Worm (Caenorhabditis elegans) whole organism, young adult: ENCODE results near the gene F53F8.7.

Source experiments
- F23B12.7 ChIP-seq: sonication (generic microtip); optimal IDR thresholded peaks from 2 replicates; lab custom pipeline; 2017; ENCODE audit warnings: missing genetic modification characterization, mild to moderate bottlenecking, missing compliant biosample characterization, antibody characterized with exemption, moderate library complexity; ENCODE audit not compliant: insufficient read depth
- F57A8.1 ChIP-seq: fragments of 200-800 bp; sonication (Bioruptor generic); optimal IDR thresholded peaks from 2 replicates; lab custom pipeline; 2018; ENCODE audit warnings: mild to moderate bottlenecking, missing genetic modification characterization, moderate library complexity, missing compliant biosample characterization
- K11D2.4 ChIP-seq: fragments of 200-800 bp; sonication (Bioruptor generic); IDR thresholded peaks from 2 replicates; pipeline ENCODE4 v1.3.6; 2022; ENCODE audit warnings: missing genetic modification reagents, missing genetic modification characterization, missing compliant biosample characterization
- K12H6.12 ChIP-seq: fragments of 200-800 bp; sonication (Bioruptor generic); optimal IDR thresholded peaks from 2 replicates; lab custom pipeline; 2018; ENCODE audit warnings: mild to moderate bottlenecking, missing genetic modification characterization, missing compliant biosample characterization
- T07F8.4 ChIP-seq: sonication (generic microtip); optimal IDR thresholded peaks from 2 replicates; lab custom pipeline; 2016; ENCODE audit warnings: mild to moderate bottlenecking, missing genetic modification characterization, moderate library complexity, missing compliant biosample characterization
- Y53G8AR.9 ChIP-seq: fragments of 200-800 bp; sonication (Bioruptor generic); conservative IDR thresholded peaks from 2 replicates; pipeline ENCODE4 v1.3.6; 2022; ENCODE audit warnings: missing genetic modification reagents, missing genetic modification characterization, missing compliant biosample characterization
- Y79H2A.3 ChIP-seq: fragments of 200-800 bp; sonication (Bioruptor generic); conservative IDR thresholded peaks from 2 replicates; pipeline ENCODE4 v1.3.6; 2022; ENCODE audit warnings: missing genetic modification reagents, missing genetic modification characterization, missing compliant biosample characterization
- akir-1 ChIP-seq: fragments of 200-800 bp; sonication (Bioruptor generic); optimal IDR thresholded peaks from 2 replicates; lab custom pipeline; 2018; ENCODE audit warnings: mild to moderate bottlenecking, missing genetic modification characterization, moderate library complexity, missing compliant biosample characterization
- ama-1 ChIP-seq, 3 experiments: fragments of 150-350 bp in 1 of 3; sonication (generic microtip) in 2 of 3; optimal IDR thresholded peaks; 2 replicates each; lab custom pipeline; 2014 to 2018; ENCODE audit warnings: missing biosample characterization in 2 of 3, missing genetic modification characterization in 2 of 3, missing genetic modification reagents in 2 of 3
- aptf-2 ChIP-seq: fragments of 200-800 bp; sonication (Bioruptor generic); conservative IDR thresholded peaks from 2 replicates; pipeline ENCODE4 v1.3.6; 2022; ENCODE audit warnings: missing genetic modification reagents, missing genetic modification characterization, missing compliant biosample characterization
- attf-3 ChIP-seq: fragments of 200-800 bp; sonication (Bioruptor generic); conservative IDR thresholded peaks from 2 replicates; pipeline ENCODE4 v1.3.6; 2022; ENCODE audit warnings: missing genetic modification reagents, missing genetic modification characterization, missing compliant biosample characterization
- attf-6 ChIP-seq: fragments of 200-800 bp; sonication (Bioruptor generic); IDR thresholded peaks from 2 replicates; pipeline ENCODE4 v1.3.6; 2022; ENCODE audit warnings: missing genetic modification reagents, missing genetic modification characterization, missing compliant biosample characterization
- bed-1 ChIP-seq: fragments of 200-800 bp; sonication (Bioruptor generic); IDR thresholded peaks from 2 replicates; pipeline ENCODE4 v1.3.6; 2022; ENCODE audit warnings: missing genetic modification reagents, missing genetic modification characterization, missing compliant biosample characterization
- ccch-3 ChIP-seq: fragments of 200-800 bp; sonication (Bioruptor generic); optimal IDR thresholded peaks from 2 replicates; lab custom pipeline; 2018; ENCODE audit warnings: mild to moderate bottlenecking, missing genetic modification characterization, missing compliant biosample characterization
- ceh-79 ChIP-seq: sonication (generic microtip); optimal IDR thresholded peaks from 2 replicates; lab custom pipeline; 2017; ENCODE audit warnings: mild to moderate bottlenecking, missing genetic modification characterization, missing compliant biosample characterization
- chd-7 ChIP-seq: sonication (generic microtip); optimal IDR thresholded peaks from 2 replicates; lab custom pipeline; 2016; ENCODE audit warnings: mild to moderate bottlenecking, missing genetic modification characterization, moderate library complexity, missing compliant biosample characterization
- dpff-1 ChIP-seq: sonication (generic microtip); optimal IDR thresholded peaks from 2 replicates; lab custom pipeline; 2017; ENCODE audit warnings: mild to moderate bottlenecking, missing genetic modification characterization, missing compliant biosample characterization
- dpl-1 ChIP-seq: fragments of 150-350 bp; optimal IDR thresholded peaks from 2 replicates; lab custom pipeline; 2014; ENCODE audit warnings: missing biosample characterization, missing genetic modification reagents, missing genetic modification characterization
- ets-4 ChIP-seq: fragments of 200-800 bp; sonication (Bioruptor generic); optimal IDR thresholded peaks from 2 replicates; lab custom pipeline; 2018; ENCODE audit warnings: mild to moderate bottlenecking, missing genetic modification characterization, missing compliant biosample characterization
- hlh-26 ChIP-seq: fragments of 200-800 bp; sonication (Bioruptor generic); conservative IDR thresholded peaks from 2 replicates; pipeline ENCODE4 v1.3.6; 2022; ENCODE audit warnings: missing genetic modification reagents, missing genetic modification characterization, missing compliant biosample characterization
- hmg-1.2 ChIP-seq: fragments of 200-800 bp; sonication (Bioruptor generic); IDR thresholded peaks from 2 replicates; pipeline ENCODE4 v1.3.6; 2022; ENCODE audit warnings: missing genetic modification reagents, missing genetic modification characterization, missing compliant biosample characterization
- lag-1 ChIP-seq: fragments of 200-800 bp; sonication (Bioruptor generic); IDR thresholded peaks from 2 replicates; pipeline ENCODE4 v1.3.6; 2022; ENCODE audit warnings: missing genetic modification reagents, missing genetic modification characterization, missing compliant biosample characterization
- let-526 ChIP-seq: fragments of 200-800 bp; sonication (Bioruptor generic); IDR thresholded peaks from 2 replicates; pipeline ENCODE4 v1.3.6; 2022; ENCODE audit warnings: missing genetic modification reagents, missing genetic modification characterization, missing compliant biosample characterization
- lin-26 ChIP-seq: fragments of 200-800 bp; sonication (Bioruptor generic); IDR thresholded peaks from 2 replicates; pipeline ENCODE4 v1.3.6; 2022; ENCODE audit warnings: missing genetic modification reagents, missing genetic modification characterization, missing compliant biosample characterization
- lir-1 ChIP-seq: fragments of 200-800 bp; sonication (Bioruptor generic); conservative IDR thresholded peaks from 2 replicates; pipeline ENCODE4 v1.3.6; 2022; ENCODE audit warnings: missing genetic modification reagents, missing genetic modification characterization, missing compliant biosample characterization
- lsy-27 ChIP-seq: sonication (generic microtip); optimal IDR thresholded peaks from 2 replicates; lab custom pipeline; 2017; ENCODE audit warnings: missing genetic modification characterization, mild to moderate bottlenecking, missing compliant biosample characterization, antibody characterized with exemption, missing genotype, borderline replicate concordance; ENCODE audit not compliant: insufficient read depth
- madf-3 ChIP-seq: fragments of 200-800 bp; sonication (Bioruptor generic); IDR thresholded peaks from 2 replicates; pipeline ENCODE4 v1.3.6; 2022; ENCODE audit warnings: missing genetic modification reagents, missing genetic modification characterization, missing compliant biosample characterization
- madf-6 ChIP-seq: fragments of 200-800 bp; sonication (Bioruptor generic); IDR thresholded peaks from 2 replicates; pipeline ENCODE4 v1.3.6; 2022; ENCODE audit warnings: missing genetic modification reagents, missing genetic modification characterization, missing compliant biosample characterization
- mel-28 ChIP-seq: sonication (generic microtip); optimal IDR thresholded peaks from 2 replicates; lab custom pipeline; 2016; ENCODE audit warnings: borderline replicate concordance, mild to moderate bottlenecking, missing genetic modification characterization, missing compliant biosample characterization
- mes-4 ChIP-seq: sonication (generic microtip); optimal IDR thresholded peaks from 2 replicates; lab custom pipeline; 2016; ENCODE audit warnings: missing genotype, missing genetic modification characterization, missing compliant biosample characterization
- nfya-1 ChIP-seq: sonication (generic microtip); optimal IDR thresholded peaks from 2 replicates; lab custom pipeline; 2017; ENCODE audit warnings: antibody characterized with exemption, missing compliant biosample characterization, missing genetic modification characterization, borderline replicate concordance; ENCODE audit not compliant: insufficient read depth
- nfya-2 ChIP-seq: fragments of 200-800 bp; sonication (Bioruptor generic); IDR thresholded peaks from 2 replicates; pipeline ENCODE4 v1.3.6; 2022; ENCODE audit warnings: missing genetic modification reagents, missing genetic modification characterization, missing compliant biosample characterization
- nhr-80 ChIP-seq: sonication (generic microtip); optimal IDR thresholded peaks from 2 replicates; lab custom pipeline; 2016; ENCODE audit warnings: missing genetic modification characterization, missing compliant biosample characterization
- nhr-90 ChIP-seq: sonication (generic microtip); optimal IDR thresholded peaks from 2 replicates; lab custom pipeline; 2016; ENCODE audit warnings: missing genotype, mild to moderate bottlenecking, missing genetic modification characterization, missing compliant biosample characterization
- pha-4 ChIP-seq: fragments of 150-350 bp; sonication (generic microtip); optimal IDR thresholded peaks from 2 replicates; lab custom pipeline; 2014; ENCODE audit warnings: missing biosample characterization, missing genetic modification reagents, missing genetic modification characterization
- rec-8 ChIP-seq, 2 experiments: sonication (generic microtip); optimal IDR thresholded peaks; 2 replicates each; lab custom pipeline; 2016; ENCODE audit warnings: mild to moderate bottlenecking in 2 of 2, missing genetic modification characterization in 2 of 2, missing genetic modification reagents in 2 of 2, missing genotype in 2 of 2, missing biosample characterization in 1 of 2, missing compliant biosample characterization in 1 of 2, moderate library complexity in 1 of 2
- repo-1 ChIP-seq: sonication (generic microtip); optimal IDR thresholded peaks from 2 replicates; lab custom pipeline; 2017; ENCODE audit warnings: mild to moderate bottlenecking, missing genetic modification characterization, missing compliant biosample characterization
- sdz-38 ChIP-seq: sonication (generic microtip); optimal IDR thresholded peaks from 2 replicates; lab custom pipeline; 2016; ENCODE audit warnings: missing genotype, missing genetic modification characterization, missing compliant biosample characterization
- snpc-3.4 ChIP-seq: sonication (generic microtip); optimal IDR thresholded peaks from 2 replicates; lab custom pipeline; 2017; ENCODE audit warnings: missing genetic modification characterization, mild to moderate bottlenecking, missing compliant biosample characterization, antibody characterized with exemption, moderate library complexity, missing genotype, missing genetic modification reagents
- somi-1 ChIP-seq: fragments of 200-800 bp; sonication (Bioruptor generic); optimal IDR thresholded peaks from 2 replicates; lab custom pipeline; 2018; ENCODE audit warnings: mild to moderate bottlenecking, missing genetic modification characterization, missing compliant biosample characterization
- tbx-9 ChIP-seq: sonication (generic microtip); optimal IDR thresholded peaks from 2 replicates; lab custom pipeline; 2016; ENCODE audit warnings: borderline replicate concordance, missing genetic modification characterization, inconsistent platforms, missing compliant biosample characterization
- ztf-3 ChIP-seq: fragments of 200-800 bp; sonication (Bioruptor generic); optimal IDR thresholded peaks from 2 replicates; lab custom pipeline; 2018; ENCODE audit warnings: mild to moderate bottlenecking, missing genetic modification characterization, missing compliant biosample characterization

F53F8.7 gene

DNA sequence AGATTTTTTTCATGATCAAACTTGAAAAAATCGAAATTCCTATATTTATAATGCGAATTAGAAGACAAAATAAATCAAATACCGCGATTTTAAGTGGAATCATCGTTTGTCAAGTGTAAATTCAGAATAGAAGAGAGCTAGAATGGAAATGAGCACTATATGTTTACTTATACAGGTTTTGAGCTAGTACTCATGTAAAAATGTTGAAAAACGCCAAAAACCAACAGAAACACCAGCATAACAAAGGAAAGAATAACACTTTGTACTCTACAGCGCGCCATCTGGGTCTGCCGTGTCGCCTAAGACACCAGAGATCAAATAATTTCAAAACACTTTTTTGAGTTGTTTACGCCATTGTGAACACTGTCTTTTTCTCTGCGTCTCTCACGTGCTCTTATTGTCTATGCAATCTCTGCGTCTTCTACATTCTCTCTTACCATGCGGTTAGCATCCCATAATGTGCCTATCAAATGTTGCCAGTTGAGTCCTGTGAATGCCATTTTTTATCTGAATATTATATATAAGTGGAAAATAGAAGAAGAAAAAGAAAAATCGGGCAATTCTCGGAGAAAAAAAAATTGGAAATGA is 30.7 kb upstream of the F53F8.7 start, which contains the start of gene ipla-3 (continued):
- TF ChIP-seq Y53G8AR.9 (peak; percentile 52; the same call in 1 of the 2 replicates), repo-1 (peak; percentile 30), ets-4 (no peak), lir-1 (0 out of 2 replicates have a peak, but pooled peaks have one; percentile 19), mes-4 (no peak), F23B12.7 (tag; lab: Kevin White, UChicago) (peak; percentile 32), pha-4 (tag; lab: Kevin White, UChicago) (peak; percentile 57), attf-3 (no peak), chd-7 (tag; lab: Kevin White, UChicago) (peak; percentile 75), dpff-1 (tag; lab: Kevin White, UChicago) (no peak), K11D2.4 (GFP tag; lab: Robert Waterston, UW) (no peak), Y79H2A.3 (no peak), bed-1 (GFP tag; lab: Robert Waterston, UW) (no peak), nhr-90 (tag; lab: Kevin White, UChicago) (peak; percentile 12), K12H6.12 (peak; percentile 72), T07F8.4 (tag; lab: Kevin White, UChicago) (no peak), nhr-80 (tag; lab: Kevin White, UChicago) (peak; percentile 92), aptf-2 (no peak), madf-6 (GFP tag; lab: Robert Waterston, UW) (0 out of 2 replicates have a peak, but pooled peaks have one; percentile 34), dpl-1 (GFP tag; lab: Kevin White, UChicago) (no peak), attf-6 (GFP tag; lab: Robert Waterston, UW) (no peak), ccch-3 (no peak), tbx-9 (tag; lab: Kevin White, UChicago) (no peak), lin-26 (GFP tag; lab: Robert Waterston, UW) (no peak), hmg-1.2 (GFP tag; lab: Robert Waterston, UW) (peak; percentile 94), mel-28 (no peak), F57A8.1 (GFP tag; lab: Kevin White, UChicago) (no peak), lsy-27 (tag; lab: Kevin White, UChicago) (no peak), ztf-3 (GFP tag; lab: Kevin White, UChicago) (peak; percentile 46), nfya-2 (GFP tag; lab: Robert Waterston, UW) (no peak), lag-1 (GFP tag; lab: Robert Waterston, UW) (no peak), ama-1 (optimal IDR thresholded peaks at IDR 0.05; lab: Kevin White, UChicago) (no peak), ama-1 (GFP tag; optimal IDR thresholded peaks at IDR 0.05; lab: Kevin White, UChicago) (no peak), ceh-79 (no peak), let-526 (GFP tag; lab: Robert Waterston, UW) (no peak), sdz-38 (no peak), rec-8 (tag; optimal IDR thresholded peaks at IDR 0.05; lab: Kevin White, UChicago) (no peak), madf-3 (GFP tag; lab: Robert Waterston, UW) (no peak), hlh-26 (GFP tag; lab: Robert Waterston, UW) (no peak), akir-1 (GFP tag; lab: Kevin White, UChicago) (no peak), snpc-3.4 (tag; lab: Kevin White, UChicago) (no peak), somi-1 (GFP tag; lab: Kevin White, UChicago) (no peak), nfya-1 (tag; lab: Kevin White, UChicago) (no peak)
